Worm (Caenorhabditis elegans) whole organism, L1 larva: ENCODE results near the gene cest-32.
A peak's percentile ranks its signal among the peaks of the same experiment; 100 is the strongest.

Experiments
- C04F5.9 ChIP-seq: sonication (generic microtip); optimal IDR thresholded peaks from 2 replicates; lab custom pipeline; 2016; ENCODE audit warnings: missing genetic modification characterization, missing compliant biosample characterization
- aha-1 ChIP-seq: fragments of 150-350 bp; optimal IDR thresholded peaks from 2 replicates; lab custom pipeline; 2014; ENCODE audit warnings: missing biosample characterization, missing genetic modification characterization
- aly-2 ChIP-seq: fragments of 150-350 bp; optimal IDR thresholded peaks from 2 replicates; lab custom pipeline; 2014; ENCODE audit warnings: missing biosample characterization, missing genetic modification characterization
- ama-1 ChIP-seq: fragments of 150-350 bp; optimal IDR thresholded peaks from 2 replicates; lab custom pipeline; 2014
- ceh-63 ChIP-seq: fragments of 200-800 bp; sonication (Bioruptor generic); optimal IDR thresholded peaks from 2 replicates; lab custom pipeline; 2018; ENCODE audit warnings: mild to moderate bottlenecking, missing genetic modification characterization, missing compliant biosample characterization
- ceh-8 ChIP-seq: fragments of 200-800 bp; sonication (Bioruptor generic); optimal IDR thresholded peaks from 2 replicates; lab custom pipeline; 2018; ENCODE audit warnings: mild to moderate bottlenecking, missing genetic modification characterization, moderate library complexity, missing compliant biosample characterization
- ceh-82 ChIP-seq, 3 experiments: fragments of 150-350 bp in 1 of 3; sonication (generic microtip) in 2 of 3; optimal IDR thresholded peaks; 2 replicates each; lab custom pipeline; 2014 to 2017; ENCODE audit warnings: missing biosample characterization in 3 of 3, missing genetic modification characterization in 3 of 3
- ceh-88 ChIP-seq: fragments of 200-800 bp; sonication (Bioruptor generic); IDR thresholded peaks from 2 replicates; pipeline ENCODE4 v1.3.6; 2022; ENCODE audit warnings: missing genetic modification characterization, missing compliant biosample characterization
- dpl-1 ChIP-seq, 3 experiments: fragments of 150-350 bp in 2 of 3; sonication (generic microtip) in 1 of 3; optimal IDR thresholded peaks; 2 replicates each; lab custom pipeline; 2014 to 2017; ENCODE audit warnings: missing biosample characterization in 3 of 3, missing genetic modification characterization in 3 of 3, missing genetic modification reagents in 3 of 3
- efl-1 ChIP-seq, 4 experiments: fragments of 150-350 bp; optimal IDR thresholded peaks in 3 of 4; peaks in 1 of 4; 1 replicate in 1 of 4; 2 replicates in 3 of 4; lab custom pipeline; 2014; ENCODE audit warnings: missing biosample characterization in 2 of 4, missing genetic modification characterization in 2 of 4, missing genetic modification reagents in 2 of 4
- efl-3 ChIP-seq: fragments of 200-800 bp; sonication (Bioruptor generic); optimal IDR thresholded peaks from 2 replicates; lab custom pipeline; 2018; ENCODE audit warnings: mild to moderate bottlenecking, missing genetic modification characterization, missing compliant biosample characterization
- egl-13 ChIP-seq: sonication (generic microtip); optimal IDR thresholded peaks from 2 replicates; lab custom pipeline; 2016; ENCODE audit warnings: missing genotype, missing genetic modification reagents, missing genetic modification characterization, missing compliant biosample characterization
- egl-27 ChIP-seq, 2 experiments: fragments of 150-350 bp in 1 of 2; sonication (generic microtip); optimal IDR thresholded peaks; 3 replicates each; lab custom pipeline; 2017 to 2018; ENCODE audit warnings: missing biosample characterization in 2 of 2, missing genetic modification characterization in 2 of 2, missing genetic modification reagents in 2 of 2
- elt-2 ChIP-seq: sonication (generic microtip); optimal IDR thresholded peaks from 2 replicates; lab custom pipeline; 2016; ENCODE audit warnings: missing genetic modification characterization, mild to moderate bottlenecking, inconsistent platforms, missing compliant biosample characterization, missing genetic modification reagents
- elt-3 ChIP-seq, 6 experiments: fragments of 150-350 bp in 1 of 6; sonication (generic microtip); optimal IDR thresholded peaks; 2 replicates each; lab custom pipeline; 2017 to 2018; ENCODE audit warnings: missing biosample characterization in 6 of 6, missing genetic modification characterization in 6 of 6, inconsistent platforms in 1 of 6
- ets-5 ChIP-seq: fragments of 200-800 bp; sonication (Bioruptor generic); IDR thresholded peaks from 2 replicates; pipeline ENCODE4 v1.3.6; 2022; ENCODE audit warnings: missing genetic modification characterization, missing compliant biosample characterization
- fkh-10 ChIP-seq: sonication (generic microtip); optimal IDR thresholded peaks from 2 replicates; lab custom pipeline; 2017; ENCODE audit warnings: missing biosample characterization, missing genetic modification reagents, missing genetic modification characterization
- fkh-8 ChIP-seq: sonication (generic microtip); optimal IDR thresholded peaks from 2 replicates; lab custom pipeline; 2016; ENCODE audit warnings: mild to moderate bottlenecking, missing genetic modification characterization, missing compliant biosample characterization
- fos-1 ChIP-seq: fragments of 150-350 bp; optimal IDR thresholded peaks from 2 replicates; lab custom pipeline; 2014; ENCODE audit warnings: missing biosample characterization, missing genetic modification characterization
- grh-1 ChIP-seq: fragments of 200-800 bp; sonication (Bioruptor generic); IDR thresholded peaks from 2 replicates; pipeline ENCODE4 v1.3.6; 2022; ENCODE audit warnings: missing genetic modification reagents, missing genetic modification characterization, missing compliant biosample characterization
- hlh-4 ChIP-seq: sonication (generic microtip); optimal IDR thresholded peaks from 2 replicates; lab custom pipeline; 2016; ENCODE audit warnings: mild to moderate bottlenecking, missing genetic modification characterization, missing compliant biosample characterization
- hpl-2 ChIP-seq: fragments of 150-350 bp; optimal IDR thresholded peaks from 2 replicates; lab custom pipeline; 2014; ENCODE audit warnings: missing biosample characterization, missing genetic modification reagents, missing genetic modification characterization
- jun-1 ChIP-seq: fragments of 150-350 bp; optimal IDR thresholded peaks from 2 replicates; lab custom pipeline; 2014; ENCODE audit warnings: missing biosample characterization, missing genetic modification reagents, missing genetic modification characterization
- lir-3 ChIP-seq: sonication (generic microtip); optimal IDR thresholded peaks from 2 replicates; lab custom pipeline; 2016; ENCODE audit warnings: mild to moderate bottlenecking, missing genetic modification characterization, moderate library complexity, missing compliant biosample characterization; ENCODE audit not compliant: poor library complexity
- lsy-2 ChIP-seq, 2 experiments: fragments of 150-350 bp; optimal IDR thresholded peaks; 2 replicates each; lab custom pipeline; 2014; ENCODE audit warnings: missing biosample characterization in 2 of 2, missing genetic modification characterization in 2 of 2
- nhr-11 ChIP-seq: fragments of 150-350 bp; optimal IDR thresholded peaks from 2 replicates; lab custom pipeline; 2014; ENCODE audit warnings: missing biosample characterization, missing genetic modification characterization
- nhr-19 ChIP-seq: fragments of 200-800 bp; sonication (Bioruptor generic); conservative IDR thresholded peaks from 2 replicates; pipeline ENCODE4 v1.3.6; 2022; ENCODE audit warnings: missing genetic modification characterization, missing compliant biosample characterization
- nhr-20 ChIP-seq: sonication (generic microtip); optimal IDR thresholded peaks from 2 replicates; lab custom pipeline; 2016; ENCODE audit warnings: mild to moderate bottlenecking, missing genetic modification characterization, missing compliant biosample characterization
- nhr-237 ChIP-seq: fragments of 150-350 bp; optimal IDR thresholded peaks from 2 replicates; lab custom pipeline; 2014; ENCODE audit warnings: missing biosample characterization, missing genetic modification characterization
- nhr-28 ChIP-seq: fragments of 150-350 bp; optimal IDR thresholded peaks from 2 replicates; lab custom pipeline; 2014; ENCODE audit warnings: missing biosample characterization, missing genetic modification characterization
- nhr-47 ChIP-seq: sonication (generic microtip); optimal IDR thresholded peaks from 2 replicates; lab custom pipeline; 2016; ENCODE audit warnings: mild to moderate bottlenecking, missing genetic modification characterization, moderate library complexity, missing compliant biosample characterization
- nhr-76 ChIP-seq: sonication (generic microtip); optimal IDR thresholded peaks from 2 replicates; lab custom pipeline; 2017; ENCODE audit warnings: missing biosample characterization, missing genetic modification characterization
- nhr-77 ChIP-seq: fragments of 150-350 bp; optimal IDR thresholded peaks from 2 replicates; lab custom pipeline; 2014; ENCODE audit warnings: missing biosample characterization, missing genetic modification characterization
- nhr-84 ChIP-seq: sonication (generic microtip); optimal IDR thresholded peaks from 2 replicates; lab custom pipeline; 2017; ENCODE audit warnings: missing biosample characterization, missing genetic modification characterization
- nhr-85 ChIP-seq: sonication (generic microtip); peaks from one replicate; lab custom pipeline; 2016; ENCODE audit warnings: missing genetic modification characterization, inconsistent platforms, missing compliant biosample characterization
- nhr-90 ChIP-seq: sonication (generic microtip); optimal IDR thresholded peaks from 2 replicates; lab custom pipeline; 2016; ENCODE audit warnings: mild to moderate bottlenecking, missing genetic modification characterization, missing compliant biosample characterization; ENCODE audit not compliant: poor library complexity
- pax-3 ChIP-seq: fragments of 200-800 bp; sonication (Bioruptor generic); optimal IDR thresholded peaks from 2 replicates; lab custom pipeline; 2018; ENCODE audit warnings: mild to moderate bottlenecking, missing genetic modification characterization, moderate library complexity, missing compliant biosample characterization
- rnt-1 ChIP-seq: sonication (generic microtip); optimal IDR thresholded peaks from 2 replicates; lab custom pipeline; 2016; ENCODE audit warnings: mild to moderate bottlenecking, missing genetic modification characterization, moderate library complexity, missing compliant biosample characterization
- skn-1 ChIP-seq: fragments of 150-350 bp; optimal IDR thresholded peaks from 2 replicates; lab custom pipeline; 2014; ENCODE audit warnings: missing biosample characterization, missing genetic modification characterization
- snu-23 ChIP-seq: sonication (generic microtip); optimal IDR thresholded peaks from 2 replicates; lab custom pipeline; 2016; ENCODE audit warnings: missing genetic modification characterization, missing compliant biosample characterization
- sox-4 ChIP-seq: sonication (generic microtip); optimal IDR thresholded peaks from 2 replicates; lab custom pipeline; 2016; ENCODE audit warnings: missing genetic modification characterization, missing compliant biosample characterization
- sup-37 ChIP-seq: fragments of 200-800 bp; sonication (Bioruptor generic); optimal IDR thresholded peaks from 2 replicates; lab custom pipeline; 2018; ENCODE audit warnings: mild to moderate bottlenecking, missing genetic modification characterization, missing compliant biosample characterization
- swsn-7 ChIP-seq: sonication (generic microtip); optimal IDR thresholded peaks from 2 replicates; lab custom pipeline; 2016; ENCODE audit warnings: missing genetic modification characterization, missing compliant biosample characterization
- tlp-1 ChIP-seq: fragments of 150-350 bp; optimal IDR thresholded peaks from 2 replicates; lab custom pipeline; 2014; ENCODE audit warnings: missing biosample characterization, missing genetic modification characterization
- unc-130 ChIP-seq: fragments of 150-350 bp; optimal IDR thresholded peaks from 2 replicates; lab custom pipeline; 2017; ENCODE audit warnings: missing biosample characterization, missing genetic modification characterization, inconsistent platforms
- unc-30 ChIP-seq: sonication (generic microtip); optimal IDR thresholded peaks from 2 replicates; lab custom pipeline; 2017; ENCODE audit warnings: missing biosample characterization, missing genetic modification characterization
- unc-98 ChIP-seq: fragments of 200-800 bp; sonication (Bioruptor generic); IDR thresholded peaks from 2 replicates; pipeline ENCODE4 v1.3.6; 2022; ENCODE audit warnings: missing genetic modification characterization, missing compliant biosample characterization
- vab-15 ChIP-seq: sonication (generic microtip); optimal IDR thresholded peaks from 2 replicates; lab custom pipeline; 2017; ENCODE audit warnings: missing genotype, mild to moderate bottlenecking, missing genetic modification characterization, missing compliant biosample characterization
- xbp-1 ChIP-seq: sonication (generic microtip); optimal IDR thresholded peaks from 2 replicates; lab custom pipeline; 2016; ENCODE audit warnings: missing genetic modification characterization, missing compliant biosample characterization
- ztf-11 ChIP-seq, 2 experiments: sonication (generic microtip); optimal IDR thresholded peaks; 2 replicates each; lab custom pipeline; 2016 to 2017; ENCODE audit warnings: missing genetic modification characterization in 2 of 2, missing biosample characterization in 1 of 2, missing compliant biosample characterization in 1 of 2
- ztf-4 ChIP-seq: fragments of 150-350 bp; optimal IDR thresholded peaks from 2 replicates; lab custom pipeline; 2014; ENCODE audit warnings: missing biosample characterization, missing genetic modification characterization

Gene cest-32

DNA sequence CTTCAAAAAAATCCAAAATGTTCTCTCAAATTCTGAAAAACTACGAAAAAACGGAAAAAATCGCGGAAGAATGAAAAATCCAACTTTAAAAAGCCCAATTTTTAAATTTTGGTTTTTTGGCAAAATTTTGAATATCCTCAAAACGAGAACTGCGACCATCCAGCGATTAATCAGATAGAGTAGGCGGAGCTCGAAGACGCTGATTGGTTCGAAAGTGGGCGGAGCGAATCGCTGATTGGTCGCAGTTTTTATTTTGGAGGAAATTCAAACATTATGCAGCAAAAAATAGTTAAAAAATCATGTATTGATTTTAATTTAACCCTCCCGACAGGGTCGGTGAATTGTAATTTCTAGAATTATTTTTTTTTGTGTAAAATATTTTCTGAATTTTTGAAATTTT is 20.0 kb downstream of the cest-32 start:
- no peak for TF ChIP-seq nhr-28
- no peak for TF ChIP-seq efl-1 (optimal IDR thresholded peaks at IDR 0.05; lab: Kevin White, UChicago)
- TF ChIP-seq efl-1 (GFP tag; optimal IDR thresholded peaks at IDR 0.05 in 1 of 2; lab: Kevin White, UChicago) = peak in 1 of 2 experiments; percentile 16
- TF ChIP-seq nhr-85 (tag; lab: Kevin White, UChicago) = peak; percentile 27

- TF ChIP-seq efl-1 (optimal IDR thresholded peaks at IDR 0.05; lab: Kevin White, UChicago) (peak; percentile 98 to 99), efl-1 (GFP tag; optimal IDR thresholded peaks at IDR 0.05 in 1 of 2; lab: Kevin White, UChicago) (peak; percentile 98 to 100), nhr-84 (no peak), elt-3 (tag; optimal IDR thresholded peaks at IDR 0.05; lab: Kevin White, UChicago) (peak in 2 of 6 experiments; percentile 15 to 55), nhr-90 (tag; lab: Kevin White, UChicago) (peak; percentile 46), unc-130 (tag; lab: Kevin White, UChicago) (no peak), swsn-7 (tag; lab: Kevin White, UChicago) (peak; percentile 63), vab-15 (no peak), ceh-63 (GFP tag; lab: Kevin White, UChicago) (no peak), nhr-47 (peak; percentile 85), efl-3 (GFP tag; lab: Kevin White, UChicago) (no peak), grh-1 (no peak), aha-1 (tag; lab: Kevin White, UChicago) (no peak), snu-23 (peak; percentile 81), nhr-20 (tag; lab: Kevin White, UChicago) (peak; percentile 80), nhr-237 (tag; lab: Kevin White, UChicago) (no peak), ztf-4 (tag; lab: Kevin White, UChicago) (no peak), ztf-11 (tag; optimal IDR thresholded peaks at IDR 0.05; lab: Kevin White, UChicago) (no peak), nhr-76 (no peak), ceh-8 (GFP tag; lab: Kevin White, UChicago) (no peak), nhr-19 (GFP tag; lab: Robert Waterston, UW) (peak; percentile 73), sup-37 (GFP tag; lab: Kevin White, UChicago) (no peak), hlh-4 (tag; lab: Kevin White, UChicago) (no peak), ama-1 (lab: Kevin White, UChicago) (no peak), rnt-1 (tag; lab: Kevin White, UChicago) (peak; percentile 66), sox-4 (tag; lab: Kevin White, UChicago) (no peak), unc-30 (tag; lab: Kevin White, UChicago) (no peak), fkh-8 (tag; lab: Kevin White, UChicago) (no peak), nhr-85 (tag; lab: Kevin White, UChicago) (peak; percentile 75), xbp-1 (tag; lab: Kevin White, UChicago) (peak; percentile 65), lsy-2 (tag; optimal IDR thresholded peaks at IDR 0.05; lab: Kevin White, UChicago) (peak; percentile 74 to 77), nhr-77 (tag; lab: Kevin White, UChicago) (no peak), dpl-1 (GFP tag; optimal IDR thresholded peaks at IDR 0.05; lab: Kevin White, UChicago) (peak; percentile 96 to 98 (median 98)), lir-3 (tag; lab: Kevin White, UChicago) (no peak), fkh-10 (GFP tag; lab: Kevin White, UChicago) (no peak), tlp-1 (tag; lab: Kevin White, UChicago) (no peak), pax-3 (tag; lab: Kevin White, UChicago) (no peak), C04F5.9 (tag; lab: Kevin White, UChicago) (no peak), fos-1 (tag; lab: Kevin White, UChicago) (peak; percentile 33), ceh-82 (tag; optimal IDR thresholded peaks at IDR 0.05; lab: Kevin White, UChicago) (peak; percentile 31 to 65 (median 51)), egl-27 (tag; optimal IDR thresholded peaks at IDR 0.05; lab: Kevin White, UChicago) (no peak), unc-98 (0 out of 2 replicates have a peak, but pooled peaks have one; percentile 7), ceh-88 (GFP tag; lab: Robert Waterston, UW) (no peak), jun-1 (tag; lab: Kevin White, UChicago) (peak; percentile 19), aly-2 (tag; lab: Kevin White, UChicago) (peak; percentile 41), nhr-11 (tag; lab: Kevin White, UChicago) (peak; percentile 31), ets-5 (GFP tag; lab: Robert Waterston, UW) (no peak), elt-2 (tag; lab: Kevin White, UChicago) (no peak), skn-1 (peak; percentile 60), egl-13 (no peak), hpl-2 (GFP tag; lab: Kevin White, UChicago) (no peak)
Observed at ce11 chrV:5204127-5204526, 29.6 kb downstream of the cest-32 start, which contains the start of gene ttc-37. ttc-37 (plus strand) TSS chrV:5204475.
